Worm (Caenorhabditis elegans): ENCODE data around the gene egl-8.
A peak's percentile ranks its signal among the peaks of the same experiment; 100 is the strongest.

DNA sequence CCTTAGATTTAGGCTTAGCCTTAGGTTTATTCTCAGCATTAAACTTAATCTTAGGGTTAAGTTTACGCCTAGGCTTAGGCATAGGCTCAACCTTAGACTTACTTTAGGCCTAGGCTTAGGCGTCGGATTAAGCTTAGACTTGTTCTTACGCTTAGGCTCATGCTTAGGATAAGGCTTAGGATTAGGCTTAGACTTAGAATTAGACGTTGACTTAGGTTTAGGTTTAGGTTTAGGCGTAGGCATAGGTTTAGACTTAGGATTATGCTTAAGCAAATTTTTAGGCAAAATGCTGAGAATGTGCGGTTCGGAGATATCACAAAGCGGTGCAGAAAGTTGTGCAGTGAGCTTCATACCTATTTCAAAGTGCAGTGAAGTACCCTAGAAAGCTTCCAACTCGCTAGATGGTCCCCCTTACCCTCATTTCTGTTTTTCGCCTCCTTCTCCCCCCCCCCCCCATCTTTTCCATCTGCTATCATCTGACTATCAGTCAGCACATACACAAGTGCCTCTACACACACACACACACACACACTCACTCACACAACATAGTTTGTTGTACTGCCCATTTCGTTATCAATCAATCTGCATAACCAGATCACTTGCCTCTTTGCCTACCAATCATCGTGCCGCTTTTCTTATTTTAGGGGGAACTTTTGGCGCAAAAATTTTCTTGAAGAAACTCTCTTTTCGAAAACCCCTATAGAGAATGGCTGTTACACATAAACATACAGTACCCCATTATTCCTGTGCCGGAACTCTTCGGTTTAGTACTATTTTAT is 4.4 kb upstream of the egl-8 start:
- TF ChIP-seq nhr-12 (tag; optimal IDR thresholded peaks at IDR 0.05) (no peak), lin-13 (GFP tag; optimal IDR thresholded peaks at IDR 0.05) (no peak), sptf-1 (tag; optimal IDR thresholded peaks at IDR 0.05) (no peak), efl-1 (optimal IDR thresholded peaks at IDR 0.05) (no peak), efl-1 (GFP tag; optimal IDR thresholded peaks at IDR 0.05 in 1 of 2) (peak in 1 of 2 experiments; percentile 87), nhr-85 (tag) (no peak), nhr-237 (tag; optimal IDR thresholded peaks at IDR 0.05) (no peak), nhr-77 (tag; optimal IDR thresholded peaks at IDR 0.05) (no peak), nhr-28 (tag; optimal IDR thresholded peaks at IDR 0.05) (no peak), rnt-1 (tag; optimal IDR thresholded peaks at IDR 0.05) (no peak), ama-1 (optimal IDR thresholded peaks at IDR 0.05) (no peak), unc-130 (tag; optimal IDR thresholded peaks at IDR 0.05) (no peak)

Measured in whole organism, L1 larva.